Worm (Caenorhabditis elegans) whole organism, L4 larva: ENCODE results near the gene algn-8.

Experiments
- F37D6.2 ChIP-seq: sonication (generic microtip); optimal IDR thresholded peaks from 2 replicates; lab custom pipeline; 2016; ENCODE audit warnings: mild to moderate bottlenecking, missing genetic modification characterization, missing compliant biosample characterization
- F44E2.7 ChIP-seq: fragments of 200-800 bp; sonication (Bioruptor generic); IDR thresholded peaks from 2 replicates; pipeline ENCODE4 v2.1.2; 2022; ENCODE audit warnings: missing genetic modification characterization, missing compliant biosample characterization
- R02D3.7 ChIP-seq: fragments of 150-350 bp; sonication (generic microtip); optimal IDR thresholded peaks from 3 replicates; lab custom pipeline; 2014; ENCODE audit warnings: missing biosample characterization, missing genetic modification characterization
- T26A8.4 ChIP-seq: fragments of 200-800 bp; sonication (Bioruptor generic); IDR thresholded peaks from 2 replicates; pipeline ENCODE4 v1.3.6; 2022; ENCODE audit warnings: missing genetic modification characterization, missing compliant biosample characterization
- Y105C5A.15 ChIP-seq: fragments of 200-800 bp; sonication (Bioruptor generic); IDR thresholded peaks from 2 replicates; pipeline ENCODE4 v1.3.6; 2022; ENCODE audit warnings: missing genetic modification characterization, missing compliant biosample characterization
- Y48G9A.11 ChIP-seq: fragments of 200-800 bp; sonication (Bioruptor generic); IDR thresholded peaks from 2 replicates; pipeline ENCODE4 v1.3.6; 2022; ENCODE audit warnings: missing genetic modification reagents, missing genetic modification characterization, missing compliant biosample characterization
- Y5F2A.4 ChIP-seq: fragments of 200-800 bp; sonication (Bioruptor generic); optimal IDR thresholded peaks from 2 replicates; lab custom pipeline; 2018; ENCODE audit warnings: mild to moderate bottlenecking, missing genetic modification characterization, missing compliant biosample characterization
- Y75B8A.6 ChIP-seq: fragments of 200-800 bp; sonication (Bioruptor generic); IDR thresholded peaks from 2 replicates; pipeline ENCODE4 v1.3.6; 2022; ENCODE audit warnings: missing genetic modification reagents, missing genetic modification characterization, missing compliant biosample characterization
- ama-1 ChIP-seq: fragments of 150-350 bp; optimal IDR thresholded peaks from 2 replicates; lab custom pipeline; 2014; ENCODE audit warnings: inconsistent platforms, mixed read lengths
- attf-4 ChIP-seq: sonication (generic microtip); optimal IDR thresholded peaks from 3 replicates; lab custom pipeline; 2017; ENCODE audit warnings: missing biosample characterization, missing genetic modification characterization
- ceh-28 ChIP-seq: fragments of 150-350 bp; optimal IDR thresholded peaks from 2 replicates; lab custom pipeline; 2014; ENCODE audit warnings: missing biosample characterization, missing genetic modification reagents, missing genetic modification characterization
- ceh-44 ChIP-seq: fragments of 200-800 bp; sonication (Bioruptor generic); IDR thresholded peaks from 2 replicates; pipeline ENCODE4 v1.3.6; 2022; ENCODE audit warnings: missing genetic modification reagents, missing genetic modification characterization, missing compliant biosample characterization
- ceh-82 ChIP-seq: sonication (generic microtip); optimal IDR thresholded peaks from 2 replicates; lab custom pipeline; 2017; ENCODE audit warnings: missing biosample characterization, missing genetic modification characterization
- cey-2 ChIP-seq: sonication (generic microtip); optimal IDR thresholded peaks from 3 replicates; lab custom pipeline; 2017; ENCODE audit warnings: missing genetic modification characterization, mild to moderate bottlenecking, missing compliant biosample characterization, antibody characterized with exemption, borderline replicate concordance; ENCODE audit not compliant: insufficient read depth
- daf-8 ChIP-seq: fragments of 200-800 bp; sonication (Bioruptor generic); IDR thresholded peaks from 2 replicates; pipeline ENCODE4 v1.3.6; 2022; ENCODE audit warnings: missing genetic modification characterization, missing compliant biosample characterization
- dmd-6 ChIP-seq: fragments of 200-800 bp; sonication (Bioruptor generic); IDR thresholded peaks from 2 replicates; pipeline ENCODE4 v1.3.6; 2022; ENCODE audit warnings: missing genetic modification reagents, missing genetic modification characterization, missing compliant biosample characterization
- dmd-9 ChIP-seq: fragments of 200-800 bp; sonication (Bioruptor generic); IDR thresholded peaks from 2 replicates; pipeline ENCODE4 v1.3.6; 2022; ENCODE audit warnings: missing genetic modification reagents, missing genetic modification characterization, missing compliant biosample characterization
- duxl-1 ChIP-seq: sonication (generic microtip); optimal IDR thresholded peaks from 2 replicates; lab custom pipeline; 2016; ENCODE audit warnings: mild to moderate bottlenecking, missing genetic modification characterization, moderate library complexity, missing compliant biosample characterization; ENCODE audit not compliant: poor library complexity
- egl-43 ChIP-seq: fragments of 200-800 bp; sonication (Bioruptor generic); IDR thresholded peaks from 2 replicates; pipeline ENCODE4 v1.3.6; 2022; ENCODE audit warnings: missing genetic modification reagents, missing genetic modification characterization, missing compliant biosample characterization
- fkh-10 ChIP-seq: fragments of 150-350 bp; optimal IDR thresholded peaks from 2 replicates; lab custom pipeline; 2014; ENCODE audit warnings: missing biosample characterization, missing genetic modification reagents, missing genetic modification characterization
- gei-8 ChIP-seq: fragments of 200-800 bp; sonication (Bioruptor generic); optimal IDR thresholded peaks from 2 replicates; lab custom pipeline; 2018; ENCODE audit warnings: mild to moderate bottlenecking, missing genetic modification characterization, missing compliant biosample characterization
- hlh-11 ChIP-seq: fragments of 200-800 bp; sonication (Bioruptor generic); optimal IDR thresholded peaks from 2 replicates; lab custom pipeline; 2018; ENCODE audit warnings: mild to moderate bottlenecking, missing genetic modification characterization, missing compliant biosample characterization
- jun-1 ChIP-seq: fragments of 150-350 bp; optimal IDR thresholded peaks from 2 replicates; lab custom pipeline; 2014; ENCODE audit warnings: missing biosample characterization, missing genetic modification reagents, missing genetic modification characterization
- lin-13 ChIP-seq: fragments of 150-350 bp; optimal IDR thresholded peaks from 2 replicates; lab custom pipeline; 2014; ENCODE audit warnings: missing biosample characterization, missing genetic modification reagents, missing genetic modification characterization
- lin-29 ChIP-seq: fragments of 200-800 bp; sonication (Bioruptor generic); IDR thresholded peaks from 2 replicates; pipeline ENCODE4 v1.3.6; 2022; ENCODE audit warnings: missing genetic modification reagents, missing genetic modification characterization, missing compliant biosample characterization
- madf-5 ChIP-seq, 2 experiments: fragments of 200-800 bp; sonication (Bioruptor generic); IDR thresholded peaks; 2 replicates each; pipeline ENCODE4 v1.3.6; 2022; ENCODE audit warnings: missing compliant biosample characterization in 2 of 2, missing genetic modification characterization in 2 of 2
- madf-9 ChIP-seq: fragments of 200-800 bp; sonication (Bioruptor generic); conservative IDR thresholded peaks from 2 replicates; pipeline ENCODE4 v1.3.6; 2022; ENCODE audit warnings: missing genetic modification reagents, missing genetic modification characterization, missing compliant biosample characterization
- mdt-29 ChIP-seq: fragments of 200-800 bp; sonication (Bioruptor generic); IDR thresholded peaks from 2 replicates; pipeline ENCODE4 v1.3.6; 2022; ENCODE audit warnings: missing genetic modification reagents, missing genetic modification characterization, missing compliant biosample characterization
- mep-1 ChIP-seq: fragments of 150-350 bp; sonication (generic microtip); optimal IDR thresholded peaks from 3 replicates; lab custom pipeline; 2014; ENCODE audit warnings: missing biosample characterization, missing genetic modification characterization
- mes-2 ChIP-seq: sonication (generic microtip); optimal IDR thresholded peaks from 2 replicates; lab custom pipeline; 2016; ENCODE audit warnings: missing genotype, mild to moderate bottlenecking, missing genetic modification characterization, missing compliant biosample characterization; ENCODE audit not compliant: poor library complexity, severe bottlenecking
- mxl-2 ChIP-seq: fragments of 200-800 bp; sonication (Bioruptor generic); conservative IDR thresholded peaks from 2 replicates; pipeline ENCODE4 v1.3.6; 2022; ENCODE audit warnings: missing genetic modification reagents, missing genetic modification characterization, missing compliant biosample characterization
- mxl-3 ChIP-seq: fragments of 200-800 bp; sonication (Bioruptor generic); optimal IDR thresholded peaks from 2 replicates; lab custom pipeline; 2018; ENCODE audit warnings: mild to moderate bottlenecking, missing genetic modification characterization, missing compliant biosample characterization
- nhr-102 ChIP-seq: sonication (generic microtip); optimal IDR thresholded peaks from 2 replicates; lab custom pipeline; 2016; ENCODE audit warnings: mild to moderate bottlenecking, missing genetic modification characterization, moderate library complexity, missing compliant biosample characterization
- nhr-11 ChIP-seq: fragments of 150-350 bp; optimal IDR thresholded peaks from 2 replicates; lab custom pipeline; 2014; ENCODE audit warnings: missing biosample characterization, missing genetic modification characterization
- nhr-111 ChIP-seq: fragments of 200-800 bp; sonication (Bioruptor generic); optimal IDR thresholded peaks from 2 replicates; lab custom pipeline; 2018; ENCODE audit warnings: mild to moderate bottlenecking, missing genetic modification characterization, missing compliant biosample characterization
- nhr-237 ChIP-seq: sonication (generic microtip); optimal IDR thresholded peaks from 2 replicates; lab custom pipeline; 2017; ENCODE audit warnings: missing biosample characterization, missing genetic modification characterization
- nhr-28 ChIP-seq: fragments of 150-350 bp; optimal IDR thresholded peaks from 2 replicates; lab custom pipeline; 2014; ENCODE audit warnings: missing biosample characterization, missing genetic modification characterization
- nhr-42 ChIP-seq: fragments of 200-800 bp; sonication (Bioruptor generic); IDR thresholded peaks from 2 replicates; pipeline ENCODE4 v1.3.6; 2022; ENCODE audit warnings: missing genetic modification characterization, missing compliant biosample characterization
- nhr-76 ChIP-seq: fragments of 150-350 bp; optimal IDR thresholded peaks from 2 replicates; lab custom pipeline; 2014; ENCODE audit warnings: missing biosample characterization, missing genetic modification characterization
- php-3 ChIP-seq: fragments of 200-800 bp; sonication (Bioruptor generic); IDR thresholded peaks from 2 replicates; pipeline ENCODE4 v1.3.6; 2022; ENCODE audit warnings: missing genetic modification reagents, missing genetic modification characterization, missing compliant biosample characterization
- pqm-1 ChIP-seq: sonication (generic microtip); optimal IDR thresholded peaks from 2 replicates; lab custom pipeline; 2017; ENCODE audit warnings: missing biosample characterization, missing genetic modification characterization
- rbr-2 ChIP-seq: sonication (generic microtip); optimal IDR thresholded peaks from 2 replicates; lab custom pipeline; 2016; ENCODE audit warnings: missing genotype, missing genetic modification characterization, missing compliant biosample characterization
- set-16 ChIP-seq: fragments of 200-800 bp; sonication (Bioruptor generic); IDR thresholded peaks from 2 replicates; pipeline ENCODE4 v1.3.6; 2022; ENCODE audit warnings: missing genetic modification reagents, missing genetic modification characterization, missing compliant biosample characterization
- skn-1 ChIP-seq: fragments of 150-350 bp; optimal IDR thresholded peaks from 2 replicates; lab custom pipeline; 2014; ENCODE audit warnings: missing biosample characterization, missing genetic modification characterization
- snpc-4 ChIP-seq: fragments of 150-350 bp; optimal IDR thresholded peaks from 2 replicates; lab custom pipeline; 2014; ENCODE audit warnings: missing biosample characterization, missing genetic modification characterization
- unc-130 ChIP-seq: sonication (generic microtip); optimal IDR thresholded peaks from 2 replicates; lab custom pipeline; 2016; ENCODE audit warnings: missing genetic modification reagents, missing genetic modification characterization, missing compliant biosample characterization
- unc-62 ChIP-seq, 3 experiments: fragments of 150-350 bp in 1 of 3; sonication (generic microtip); optimal IDR thresholded peaks in 2 of 3; peaks in 1 of 3; 1 replicate in 1 of 3; 2 replicates in 2 of 3; lab custom pipeline; 2014 to 2017; ENCODE audit warnings: missing biosample characterization in 3 of 3, missing genetic modification characterization in 3 of 3, missing genetic modification reagents in 3 of 3, missing genotype in 1 of 3
- vab-7 ChIP-seq: fragments of 200-800 bp; sonication (Bioruptor generic); IDR thresholded peaks from 2 replicates; pipeline ENCODE4 v1.3.6; 2022; ENCODE audit warnings: missing genetic modification reagents, missing genetic modification characterization, missing compliant biosample characterization
- zag-1 ChIP-seq: fragments of 150-350 bp; optimal IDR thresholded peaks from 2 replicates; lab custom pipeline; 2014; ENCODE audit warnings: missing biosample characterization, missing genetic modification characterization
- zfp-2 ChIP-seq: sonication (generic microtip); optimal IDR thresholded peaks from 2 replicates; lab custom pipeline; 2016; ENCODE audit warnings: mild to moderate bottlenecking, missing genetic modification characterization, missing compliant biosample characterization
- zfp-3 ChIP-seq: fragments of 200-800 bp; sonication (Bioruptor generic); conservative IDR thresholded peaks from 2 replicates; pipeline ENCODE4 v1.3.6; 2022; ENCODE audit warnings: missing genetic modification reagents, missing genetic modification characterization, missing compliant biosample characterization

The algn-8 gene

DNA sequence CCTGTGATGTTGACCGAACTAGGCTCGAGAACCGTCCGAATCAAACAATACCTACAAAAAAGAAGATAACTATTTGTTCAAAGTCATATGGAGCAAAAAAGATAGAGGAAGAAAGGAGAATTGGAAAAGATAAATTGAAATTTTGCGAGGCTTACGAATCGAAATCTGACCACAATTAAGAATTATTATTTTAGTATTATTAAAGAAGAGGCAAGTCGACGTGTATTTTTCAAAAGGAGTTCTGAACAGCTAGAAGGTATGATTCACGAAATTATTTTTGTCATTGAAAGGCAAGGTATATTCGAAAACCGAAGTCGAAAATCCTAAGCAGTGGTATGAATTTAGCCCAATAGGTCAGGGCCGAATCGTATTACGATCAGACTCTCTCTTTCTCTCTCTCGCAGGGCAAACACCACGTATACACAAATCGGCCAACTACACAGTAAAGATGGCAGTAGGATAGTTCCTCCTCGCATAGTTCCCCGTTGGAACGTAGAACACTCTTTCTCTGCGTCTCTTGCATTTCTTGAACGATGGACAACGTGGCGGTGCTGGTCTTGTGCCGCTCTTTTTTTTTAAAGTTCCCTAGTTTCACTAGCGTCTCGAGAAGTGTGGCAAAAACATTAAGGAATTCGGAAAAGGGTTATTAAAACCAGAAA, 4.9 kb upstream of the algn-8 start, which contains the start of gene vgln-1 (continued):
- no peak for TF ChIP-seq php-3
- peak; percentile 31 for TF ChIP-seq nhr-11 (tag; lab: Kevin White, UChicago)
- TF ChIP-seq gei-8 (GFP tag; lab: Kevin White, UChicago): no peak
- no peak for TF ChIP-seq pqm-1 (tag; lab: Kevin White, UChicago)
- TF ChIP-seq dmd-9 (GFP tag; lab: Robert Waterston, UW): no peak
- no peak for TF ChIP-seq hlh-11 (tag; lab: Kevin White, UChicago)
- TF ChIP-seq unc-130 (GFP tag; lab: Kevin White, UChicago): no peak
- no peak for TF ChIP-seq mdt-29 (GFP tag; lab: Robert Waterston, UW)
- TF ChIP-seq daf-8 (GFP tag; lab: Robert Waterston, UW): no peak
- TF ChIP-seq skn-1 (tag; lab: Kevin White, UChicago): no peak
- no peak for TF ChIP-seq jun-1 (tag; lab: Kevin White, UChicago)
- no peak for TF ChIP-seq Y48G9A.11
- TF ChIP-seq T26A8.4: no peak
- TF ChIP-seq attf-4 (tag; lab: Kevin White, UChicago): no peak
- no peak for TF ChIP-seq duxl-1 (tag; lab: Kevin White, UChicago)
- TF ChIP-seq ceh-44 (GFP tag; lab: Robert Waterston, UW): no peak
- no peak for TF ChIP-seq zag-1 (tag; lab: Kevin White, UChicago)
- 0 out of 2 replicates have a peak, but pooled peaks have one; percentile 37 for TF ChIP-seq Y105C5A.15
- no peak for TF ChIP-seq nhr-237
- no peak for TF ChIP-seq madf-9 (GFP tag; lab: Robert Waterston, UW)
- no peak for TF ChIP-seq zfp-3 (GFP tag; lab: Robert Waterston, UW)
- TF ChIP-seq Y75B8A.6 (GFP tag; lab: Robert Waterston, UW): no peak
- TF ChIP-seq lin-13 (GFP tag; lab: Kevin White, UChicago): no peak
- TF ChIP-seq ceh-82 (tag; lab: Kevin White, UChicago): no peak
- no peak for TF ChIP-seq set-16
- no peak for TF ChIP-seq nhr-102
- no peak for TF ChIP-seq madf-5 (GFP tag; IDR thresholded peaks at IDR 0.05; lab: Robert Waterston, UW)
- no peak for TF ChIP-seq fkh-10
- TF ChIP-seq vab-7: no peak
- peak; percentile 31 for TF ChIP-seq mes-2 (tag; lab: Kevin White, UChicago)
- TF ChIP-seq F37D6.2: no peak
- peak in 1 of 2 experiments; percentile 60 for TF ChIP-seq unc-62 (GFP tag; optimal IDR thresholded peaks at IDR 0.05 in 1 of 2; lab: Kevin White, UChicago)
- TF ChIP-seq unc-62 (tag; optimal IDR thresholded peaks at IDR 0.05; lab: Kevin White, UChicago): no peak
- no peak for TF ChIP-seq mxl-2 (GFP tag; lab: Robert Waterston, UW)
- no peak for TF ChIP-seq snpc-4
- no peak for TF ChIP-seq dmd-6 (GFP tag; lab: Robert Waterston, UW)
- TF ChIP-seq rbr-2: no peak
- no peak for TF ChIP-seq mep-1 (tag; lab: Kevin White, UChicago)
- peak; percentile 14 for TF ChIP-seq nhr-28 (tag; lab: Kevin White, UChicago)
- TF ChIP-seq R02D3.7 (tag; lab: Kevin White, UChicago): no peak
- TF ChIP-seq zfp-2: no peak
- TF ChIP-seq mxl-3 (GFP tag; lab: Kevin White, UChicago): peak; percentile 61
- TF ChIP-seq F44E2.7 (GFP tag; lab: Robert Waterston, UW): no peak
- 0 out of 2 replicates have a peak, but pooled peaks have one; percentile 10 for TF ChIP-seq egl-43 (GFP tag; lab: Robert Waterston, UW)
- TF ChIP-seq nhr-111 (GFP tag; lab: Kevin White, UChicago): no peak
- no peak for TF ChIP-seq ama-1 (lab: Kevin White, UChicago)
- no peak for TF ChIP-seq nhr-42 (GFP tag; lab: Robert Waterston, UW)
- TF ChIP-seq ceh-28 (tag; lab: Kevin White, UChicago): no peak
- TF ChIP-seq Y5F2A.4 (GFP tag; lab: Kevin White, UChicago): no peak
- TF ChIP-seq nhr-76 (tag; lab: Kevin White, UChicago): no peak
- no peak for TF ChIP-seq lin-29 (GFP tag; lab: Robert Waterston, UW)
- no peak for TF ChIP-seq cey-2 (tag; lab: Kevin White, UChicago)
